Worm (Caenorhabditis elegans) whole organism, L4 larva: Measurements from ENCODE around the gene Y67A10A.2.
A peak's percentile ranks its signal among the peaks of the same experiment; 100 is the strongest.

Source experiments
- F10B5.3 ChIP-seq: sonication (generic microtip); optimal IDR thresholded peaks from 2 replicates; lab custom pipeline; 2016; ENCODE audit warnings: mild to moderate bottlenecking, missing genetic modification characterization, missing compliant biosample characterization
- T26A8.4 ChIP-seq: fragments of 200-800 bp; sonication (Bioruptor generic); IDR thresholded peaks from 2 replicates; pipeline ENCODE4 v1.3.6; 2022; ENCODE audit warnings: missing genetic modification characterization, missing compliant biosample characterization
- attf-4 ChIP-seq: sonication (generic microtip); optimal IDR thresholded peaks from 3 replicates; lab custom pipeline; 2017; ENCODE audit warnings: missing biosample characterization, missing genetic modification characterization
- ceh-32 ChIP-seq: sonication (generic microtip); optimal IDR thresholded peaks from 2 replicates; lab custom pipeline; 2016; ENCODE audit warnings: mild to moderate bottlenecking, missing genetic modification characterization, missing compliant biosample characterization; ENCODE audit not compliant: poor library complexity
- ceh-82 ChIP-seq: sonication (generic microtip); optimal IDR thresholded peaks from 2 replicates; lab custom pipeline; 2017; ENCODE audit warnings: missing biosample characterization, missing genetic modification characterization
- ctbp-1 ChIP-seq: fragments of 200-800 bp; sonication (Bioruptor generic); IDR thresholded peaks from 2 replicates; pipeline ENCODE4 v1.3.6; 2022; ENCODE audit warnings: missing genetic modification reagents, missing genetic modification characterization, missing compliant biosample characterization
- daf-16 ChIP-seq, 3 experiments: sonication (generic microtip); optimal IDR thresholded peaks; 2 replicates each; lab custom pipeline; 2016 to 2017; ENCODE audit warnings: missing genetic modification characterization in 3 of 3, missing genetic modification reagents in 3 of 3, mild to moderate bottlenecking in 2 of 3, missing compliant biosample characterization in 2 of 3, missing biosample characterization in 1 of 3, moderate library complexity in 1 of 3
- dmd-9 ChIP-seq: fragments of 200-800 bp; sonication (Bioruptor generic); IDR thresholded peaks from 2 replicates; pipeline ENCODE4 v1.3.6; 2022; ENCODE audit warnings: missing genetic modification reagents, missing genetic modification characterization, missing compliant biosample characterization
- dpl-1 ChIP-seq: fragments of 150-350 bp; optimal IDR thresholded peaks from 2 replicates; lab custom pipeline; 2014; ENCODE audit warnings: missing biosample characterization, missing genetic modification reagents, missing genetic modification characterization
- duxl-1 ChIP-seq: sonication (generic microtip); optimal IDR thresholded peaks from 2 replicates; lab custom pipeline; 2016; ENCODE audit warnings: mild to moderate bottlenecking, missing genetic modification characterization, moderate library complexity, missing compliant biosample characterization; ENCODE audit not compliant: poor library complexity
- lin-1 ChIP-seq: fragments of 200-800 bp; sonication (Bioruptor generic); IDR thresholded peaks from 2 replicates; pipeline ENCODE4 v1.3.6; 2022; ENCODE audit warnings: missing genetic modification reagents, missing genetic modification characterization, missing compliant biosample characterization
- lin-39 ChIP-seq: fragments of 150-350 bp; optimal IDR thresholded peaks from 2 replicates; lab custom pipeline; 2014; ENCODE audit warnings: missing biosample characterization, missing genetic modification reagents, missing genetic modification characterization
- lsy-2 ChIP-seq, 2 experiments: fragments of 150-350 bp in 1 of 2; sonication (generic microtip) in 1 of 2; optimal IDR thresholded peaks; 2 replicates each; lab custom pipeline; 2014 to 2017; ENCODE audit warnings: missing biosample characterization in 2 of 2, missing genetic modification characterization in 2 of 2
- mdt-29 ChIP-seq: fragments of 200-800 bp; sonication (Bioruptor generic); IDR thresholded peaks from 2 replicates; pipeline ENCODE4 v1.3.6; 2022; ENCODE audit warnings: missing genetic modification reagents, missing genetic modification characterization, missing compliant biosample characterization
- nhr-10 ChIP-seq: fragments of 150-350 bp; optimal IDR thresholded peaks from 2 replicates; lab custom pipeline; 2014; ENCODE audit warnings: missing biosample characterization, missing genetic modification characterization
- nhr-111 ChIP-seq: fragments of 200-800 bp; sonication (Bioruptor generic); optimal IDR thresholded peaks from 2 replicates; lab custom pipeline; 2018; ENCODE audit warnings: mild to moderate bottlenecking, missing genetic modification characterization, missing compliant biosample characterization
- nhr-28 ChIP-seq: fragments of 150-350 bp; optimal IDR thresholded peaks from 2 replicates; lab custom pipeline; 2014; ENCODE audit warnings: missing biosample characterization, missing genetic modification characterization
- nhr-41 ChIP-seq: fragments of 200-800 bp; sonication (Bioruptor generic); IDR thresholded peaks from 2 replicates; pipeline ENCODE4 v1.3.6; 2022; ENCODE audit warnings: missing genetic modification reagents, missing genetic modification characterization, missing compliant biosample characterization
- nhr-48 ChIP-seq: sonication (generic microtip); optimal IDR thresholded peaks from 2 replicates; lab custom pipeline; 2016; ENCODE audit warnings: mild to moderate bottlenecking, missing genetic modification characterization, missing compliant biosample characterization
- nhr-76 ChIP-seq: fragments of 150-350 bp; optimal IDR thresholded peaks from 2 replicates; lab custom pipeline; 2014; ENCODE audit warnings: missing biosample characterization, missing genetic modification characterization
- nhr-77 ChIP-seq: fragments of 150-350 bp; optimal IDR thresholded peaks from 2 replicates; lab custom pipeline; 2014; ENCODE audit warnings: missing biosample characterization, missing genetic modification characterization
- pha-4 ChIP-seq, 2 experiments: fragments of 150-350 bp in 1 of 2; fragments of 200-800 bp in 1 of 2; sonication (Bioruptor generic) in 1 of 2; IDR thresholded peaks in 1 of 2; optimal IDR thresholded peaks in 1 of 2; 2 replicates each; pipeline versions ENCODE4 v1.3.6 to Lab custom; 2014 to 2022; ENCODE audit warnings: missing genetic modification characterization in 2 of 2, missing genetic modification reagents in 2 of 2, missing biosample characterization in 1 of 2, missing compliant biosample characterization in 1 of 2
- sdz-12 ChIP-seq: fragments of 200-800 bp; sonication (Bioruptor generic); optimal IDR thresholded peaks from 2 replicates; lab custom pipeline; 2018; ENCODE audit warnings: mild to moderate bottlenecking, missing genetic modification characterization, missing compliant biosample characterization
- skn-1 ChIP-seq: fragments of 150-350 bp; optimal IDR thresholded peaks from 2 replicates; lab custom pipeline; 2014; ENCODE audit warnings: missing biosample characterization, missing genetic modification characterization
- snpc-1.2 ChIP-seq: fragments of 200-800 bp; sonication (Bioruptor generic); IDR thresholded peaks from 2 replicates; pipeline ENCODE4 v1.3.6; 2022; ENCODE audit warnings: missing genetic modification reagents, missing genetic modification characterization, missing compliant biosample characterization
- snpc-4 ChIP-seq: fragments of 150-350 bp; optimal IDR thresholded peaks from 2 replicates; lab custom pipeline; 2014; ENCODE audit warnings: missing biosample characterization, missing genetic modification characterization
- unc-39 ChIP-seq: sonication (generic microtip); optimal IDR thresholded peaks from 2 replicates; lab custom pipeline; 2017; ENCODE audit warnings: missing biosample characterization, missing genetic modification characterization
- vab-7 ChIP-seq: fragments of 200-800 bp; sonication (Bioruptor generic); IDR thresholded peaks from 2 replicates; pipeline ENCODE4 v1.3.6; 2022; ENCODE audit warnings: missing genetic modification reagents, missing genetic modification characterization, missing compliant biosample characterization
- zfp-3 ChIP-seq: fragments of 200-800 bp; sonication (Bioruptor generic); conservative IDR thresholded peaks from 2 replicates; pipeline ENCODE4 v1.3.6; 2022; ENCODE audit warnings: missing genetic modification reagents, missing genetic modification characterization, missing compliant biosample characterization
- zip-11 ChIP-seq: fragments of 200-800 bp; sonication (Bioruptor generic); IDR thresholded peaks from 2 replicates; pipeline ENCODE4 v1.3.6; 2022; ENCODE audit warnings: missing genetic modification characterization, missing compliant biosample characterization

Gene Y67A10A.2

ce11 chrIV:14326694-14327298 lies 11.1 kb upstream of the Y67A10A.2 start (continued):
- TF ChIP-seq zfp-3 (GFP tag; lab: Robert Waterston, UW) (peak; percentile 66; the same call in 1 of the 2 replicates), lsy-2 (tag; optimal IDR thresholded peaks at IDR 0.05; lab: Kevin White, UChicago) (no peak), nhr-48 (tag; lab: Kevin White, UChicago) (peak; percentile 75), dpl-1 (GFP tag; lab: Kevin White, UChicago) (peak; percentile 32)

DNA sequence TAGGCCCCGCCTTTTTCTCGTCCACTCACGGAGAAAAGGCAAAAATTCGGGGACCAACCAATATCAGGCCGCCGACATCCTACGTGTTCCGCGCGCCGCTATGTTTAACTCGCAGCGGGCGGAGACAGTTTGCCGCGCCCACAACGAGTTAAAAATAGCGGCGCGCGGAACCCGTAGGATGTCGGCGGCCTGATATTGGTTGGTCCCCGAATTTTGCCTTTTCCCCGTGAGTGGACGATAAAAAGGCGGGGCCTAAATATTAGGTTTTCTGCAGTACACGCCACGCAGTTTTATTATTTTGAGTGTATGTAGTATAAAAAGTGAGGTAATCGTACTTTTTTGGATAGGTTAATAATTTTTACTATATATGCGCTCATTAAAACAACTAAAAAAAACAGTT lies 9.6 kb upstream of the Y67A10A.2 start:
- TF ChIP-seq snpc-1.2, result peak; percentile 92
- 0 out of 2 replicates have a peak, but pooled peaks have one; percentile 5 for TF ChIP-seq mdt-29

ce11 chrIV:14334359-14334758 lies 3.5 kb upstream of the Y67A10A.2 start, which contains the start of gene Y67A10A.3:
TSS of gene Y67A10A.3 (minus strand) at chrIV:14334459.
- TF ChIP-seq nhr-41 (GFP tag; lab: Robert Waterston, UW) (no peak), lin-1 (GFP tag; lab: Robert Waterston, UW) (no peak), ceh-82 (tag; lab: Kevin White, UChicago) (no peak), nhr-77 (tag; lab: Kevin White, UChicago) (no peak), dmd-9 (GFP tag; lab: Robert Waterston, UW) (no peak), nhr-10 (tag; lab: Kevin White, UChicago) (no peak), F10B5.3 (tag; lab: Kevin White, UChicago) (no peak), zfp-3 (GFP tag; lab: Robert Waterston, UW) (no peak), T26A8.4 (GFP tag; lab: Robert Waterston, UW) (no peak), ceh-32 (tag; lab: Kevin White, UChicago) (no peak), sdz-12 (GFP tag; lab: Kevin White, UChicago) (no peak), unc-39 (tag; lab: Kevin White, UChicago) (no peak), pha-4 (GFP tag; IDR thresholded peaks at IDR 0.05; lab: Robert Waterston, UW) (no peak), pha-4 (tag; optimal IDR thresholded peaks at IDR 0.05; lab: Kevin White, UChicago) (no peak), duxl-1 (tag; lab: Kevin White, UChicago) (no peak)

ce11 chrIV:14335768-14336167 lies 2.1 kb upstream of the Y67A10A.2 start:
- TF ChIP-seq ceh-82 (tag; lab: Kevin White, UChicago) (no peak), ctbp-1 (no peak), skn-1 (tag; lab: Kevin White, UChicago) (no peak), duxl-1 (tag; lab: Kevin White, UChicago) (no peak), nhr-28 (tag; lab: Kevin White, UChicago) (no peak)

DNA sequence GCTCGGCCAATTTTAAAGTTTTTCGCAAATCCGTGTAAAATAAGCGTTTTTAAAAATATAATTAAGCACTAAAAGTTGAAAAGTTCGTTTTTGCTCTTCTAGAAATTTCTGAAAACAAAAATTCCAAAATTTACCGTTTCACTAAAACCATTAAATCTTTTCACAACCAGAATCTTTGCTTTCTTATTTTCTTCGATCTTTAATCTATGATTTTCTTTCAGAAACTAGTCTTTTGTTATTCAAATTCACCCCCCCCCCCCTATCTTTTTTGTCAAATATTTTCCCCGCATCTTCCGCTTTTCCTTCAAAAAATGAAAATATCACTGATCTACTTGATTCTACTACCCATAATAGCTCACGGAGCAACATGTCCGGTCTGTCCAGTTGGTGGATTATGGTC lies 1.8 kb downstream of the Y67A10A.2 start, which contains the start of gene Y67A10A.11:
Gene Y67A10A.11 (plus strand): TSS at position 301 of the 400 bp plus-strand sequence.
- no peak for TF ChIP-seq nhr-76 (tag; lab: Kevin White, UChicago)
- no peak for TF ChIP-seq nhr-111 (GFP tag; lab: Kevin White, UChicago)
- no peak for TF ChIP-seq attf-4
- TF ChIP-seq lsy-2 (tag; optimal IDR thresholded peaks at IDR 0.05; lab: Kevin White, UChicago), result no peak
- TF ChIP-seq snpc-4 (tag; lab: Kevin White, UChicago), result no peak
- no peak for TF ChIP-seq zip-11 (GFP tag; lab: Robert Waterston, UW)
- no peak for TF ChIP-seq ceh-82 (tag; lab: Kevin White, UChicago)
- TF ChIP-seq vab-7 (GFP tag; lab: Robert Waterston, UW), result no peak
- TF ChIP-seq daf-16 (GFP tag; optimal IDR thresholded peaks at IDR 0.05; lab: Kevin White, UChicago), result no peak
- TF ChIP-seq daf-16 (tag; optimal IDR thresholded peaks at IDR 0.05; lab: Kevin White, UChicago), result no peak
- TF ChIP-seq lin-39 (tag; lab: Kevin White, UChicago), result no peak
